Worm (Caenorhabditis elegans) whole organism, L4 larva: ENCODE results near the gene srt-69.

Experiments
- R02D3.7 ChIP-seq: fragments of 150-350 bp; sonication (generic microtip); optimal IDR thresholded peaks from 3 replicates; lab custom pipeline; 2014; ENCODE audit warnings: missing biosample characterization, missing genetic modification characterization
- ama-1 ChIP-seq: fragments of 150-350 bp; optimal IDR thresholded peaks from 2 replicates; lab custom pipeline; 2014; ENCODE audit warnings: inconsistent platforms, mixed read lengths
- ces-1 ChIP-seq: fragments of 150-350 bp; sonication (generic microtip); optimal IDR thresholded peaks from 4 replicates; lab custom pipeline; 2014; ENCODE audit warnings: missing biosample characterization, missing genetic modification reagents, missing genetic modification characterization
- lin-1 ChIP-seq: fragments of 200-800 bp; sonication (Bioruptor generic); IDR thresholded peaks from 2 replicates; pipeline ENCODE4 v1.3.6; 2022; ENCODE audit warnings: missing genetic modification reagents, missing genetic modification characterization, missing compliant biosample characterization
- mdl-1 ChIP-seq, 2 experiments: fragments of 150-350 bp in 1 of 2; sonication (generic microtip) in 1 of 2; optimal IDR thresholded peaks; 2 replicates each; lab custom pipeline; 2014 to 2017; ENCODE audit warnings: missing biosample characterization in 2 of 2, missing genetic modification characterization in 2 of 2
- mep-1 ChIP-seq: fragments of 150-350 bp; sonication (generic microtip); optimal IDR thresholded peaks from 3 replicates; lab custom pipeline; 2014; ENCODE audit warnings: missing biosample characterization, missing genetic modification characterization
- nhr-237 ChIP-seq: sonication (generic microtip); optimal IDR thresholded peaks from 2 replicates; lab custom pipeline; 2017; ENCODE audit warnings: missing biosample characterization, missing genetic modification characterization
- set-16 ChIP-seq: fragments of 200-800 bp; sonication (Bioruptor generic); IDR thresholded peaks from 2 replicates; pipeline ENCODE4 v1.3.6; 2022; ENCODE audit warnings: missing genetic modification reagents, missing genetic modification characterization, missing compliant biosample characterization
- zag-1 ChIP-seq: fragments of 150-350 bp; optimal IDR thresholded peaks from 2 replicates; lab custom pipeline; 2014; ENCODE audit warnings: missing biosample characterization, missing genetic modification characterization

- no peak for TF ChIP-seq nhr-237 (tag; lab: Kevin White, UChicago)
- TF ChIP-seq mep-1 (tag; lab: Kevin White, UChicago): no peak
- no peak for TF ChIP-seq lin-1 (GFP tag; lab: Robert Waterston, UW)
- TF ChIP-seq ama-1 (lab: Kevin White, UChicago): no peak
- no peak for TF ChIP-seq mdl-1 (tag; optimal IDR thresholded peaks at IDR 0.05; lab: Kevin White, UChicago)
- no peak for TF ChIP-seq zag-1
- no peak for TF ChIP-seq ces-1
- TF ChIP-seq R02D3.7 (tag; lab: Kevin White, UChicago): no peak
- no peak for TF ChIP-seq set-16 (GFP tag; lab: Robert Waterston, UW)
Measured at ce11 chrV:5243036-5243435, 22.4 kb downstream of the srt-69 start, which contains the start of gene cest-35.1.
